Fruit fly (Drosophila melanogaster) whole organism, embryonic: Measurements from ENCODE around the gene Rchy1.

Source experiments
- Asciz ChIP-seq: fragments of 200-800 bp; sonication (Bioruptor generic); optimal IDR thresholded peaks from 2 replicates; lab custom pipeline; 2017; ENCODE audit warnings: missing biosample characterization, mild to moderate bottlenecking, missing genetic modification characterization, missing genetic modification reagents
- Bdp1 ChIP-seq: fragments of 200-800 bp; sonication (Bioruptor generic); optimal IDR thresholded peaks from 3 replicates; lab custom pipeline; 2016; ENCODE audit warnings: missing biosample characterization, missing genetic modification characterization
- Bgb ChIP-seq: fragments of 200-800 bp; sonication (Bioruptor generic); IDR thresholded peaks from 2 replicates; pipeline ENCODE4 v1.3.6; 2022; ENCODE audit warnings: missing biosample characterization, missing genetic modification characterization; ENCODE audit not compliant: partially characterized antibody
- Blimp-1 ChIP-seq: fragments of 200-800 bp; sonication (Bioruptor generic); optimal IDR thresholded peaks from 3 replicates; lab custom pipeline; 2018; ENCODE audit warnings: missing biosample characterization, missing genetic modification characterization, mild to moderate bottlenecking, moderate library complexity, missing genetic modification reagents
- CG10209 ChIP-seq: fragments of 200-800 bp; sonication (Bioruptor generic); optimal IDR thresholded peaks from 3 replicates; lab custom pipeline; 2017; ENCODE audit warnings: missing biosample characterization, mild to moderate bottlenecking, missing genetic modification characterization, missing genetic modification reagents
- CG1024 ChIP-seq: fragments of 200-800 bp; sonication (Bioruptor generic); IDR thresholded peaks from 2 replicates; pipeline ENCODE4 v1.3.6; 2022; ENCODE audit warnings: missing biosample characterization, missing genetic modification characterization
- CG12236 ChIP-seq: fragments of 200-800 bp; sonication (Bioruptor generic); optimal IDR thresholded peaks from 2 replicates; lab custom pipeline; 2016; ENCODE audit warnings: missing biosample characterization, missing genetic modification characterization
- CG12299 ChIP-seq: fragments of 200-800 bp; sonication (Bioruptor generic); optimal IDR thresholded peaks from 2 replicates; lab custom pipeline; 2018; ENCODE audit warnings: missing biosample characterization, mild to moderate bottlenecking, missing genetic modification characterization
- CG12391 ChIP-seq: fragments of 200-800 bp; sonication (Bioruptor generic); optimal IDR thresholded peaks from 3 replicates; lab custom pipeline; 2018; ENCODE audit warnings: missing biosample characterization, mild to moderate bottlenecking, missing genetic modification characterization, moderate library complexity
- CG14050 ChIP-seq: fragments of 200-800 bp; sonication (Bioruptor generic); IDR thresholded peaks from 3 replicates; pipeline ENCODE4 v1.3.6; 2022; ENCODE audit warnings: missing biosample characterization, missing genetic modification characterization
- CG14860 ChIP-seq: fragments of 200-800 bp; sonication (Bioruptor generic); IDR thresholded peaks from 3 replicates; pipeline ENCODE4 v1.3.6; 2022; ENCODE audit warnings: missing biosample characterization, missing genetic modification characterization; ENCODE audit not compliant: partially characterized antibody
- CG15269 ChIP-seq: fragments of 200-800 bp; sonication (Bioruptor generic); optimal IDR thresholded peaks from 2 replicates; lab custom pipeline; 2018; ENCODE audit warnings: missing biosample characterization, mild to moderate bottlenecking, missing genetic modification characterization, moderate library complexity
- CG15479 ChIP-seq: fragments of 200-800 bp; sonication (Bioruptor generic); optimal IDR thresholded peaks from 3 replicates; lab custom pipeline; 2019; ENCODE audit warnings: missing biosample characterization, mild to moderate bottlenecking, missing genetic modification characterization, moderate library complexity
- CG17186 ChIP-seq: fragments of 200-800 bp; sonication (Bioruptor generic); optimal IDR thresholded peaks from 3 replicates; lab custom pipeline; 2017; ENCODE audit warnings: missing biosample characterization, missing genetic modification reagents, missing genetic modification characterization
- CG17385 ChIP-seq: fragments of 200-800 bp; sonication (Bioruptor generic); optimal IDR thresholded peaks from 3 replicates; lab custom pipeline; 2018; ENCODE audit warnings: missing biosample characterization, mild to moderate bottlenecking, missing genetic modification characterization
- CG18262 ChIP-seq: fragments of 200-800 bp; optimal IDR thresholded peaks from 3 replicates; lab custom pipeline; 2019; ENCODE audit warnings: missing biosample characterization, mild to moderate bottlenecking, missing genetic modification characterization, moderate library complexity
- CG2712 ChIP-seq: fragments of 200-800 bp; optimal IDR thresholded peaks from 3 replicates; lab custom pipeline; 2019; ENCODE audit warnings: missing biosample characterization, mild to moderate bottlenecking, missing genetic modification characterization, moderate library complexity
- CG30403 ChIP-seq: fragments of 200-800 bp; sonication (Bioruptor generic); optimal IDR thresholded peaks from 3 replicates; lab custom pipeline; 2016; ENCODE audit warnings: missing biosample characterization, missing genetic modification characterization
- CG4360 ChIP-seq: fragments of 200-800 bp; sonication (Bioruptor generic); IDR thresholded peaks from 2 replicates; pipeline ENCODE4 v1.3.6; 2022; ENCODE audit warnings: missing biosample characterization, missing genetic modification characterization
- CG4404 ChIP-seq: fragments of 200-800 bp; sonication (Bioruptor generic); IDR thresholded peaks from 2 replicates; pipeline ENCODE4 v1.3.6; 2022; ENCODE audit warnings: missing biosample characterization, missing genetic modification characterization
- CG6765 ChIP-seq: fragments of 200-800 bp; sonication (Bioruptor generic); optimal IDR thresholded peaks from 3 replicates; lab custom pipeline; 2017; ENCODE audit warnings: missing biosample characterization, mild to moderate bottlenecking, missing genetic modification characterization
- CG7839 ChIP-seq: fragments of 200-800 bp; sonication (Bioruptor generic); optimal IDR thresholded peaks from 3 replicates; lab custom pipeline; 2018; ENCODE audit warnings: missing biosample characterization, mild to moderate bottlenecking, missing genetic modification characterization, moderate library complexity
- CG9817 ChIP-seq: fragments of 200-800 bp; sonication (Bioruptor generic); optimal IDR thresholded peaks from 2 replicates; lab custom pipeline; 2018; ENCODE audit warnings: missing biosample characterization, mild to moderate bottlenecking, missing genetic modification characterization, moderate library complexity
- CHES-1-like ChIP-seq: fragments of 200-800 bp; sonication (Bioruptor generic); optimal IDR thresholded peaks from 2 replicates; lab custom pipeline; 2016; ENCODE audit warnings: missing biosample characterization, missing genetic modification characterization
- D19A ChIP-seq: fragments of 200-800 bp; optimal IDR thresholded peaks from 3 replicates; lab custom pipeline; 2019; ENCODE audit warnings: missing biosample characterization, mild to moderate bottlenecking, missing genetic modification characterization, moderate library complexity
- Eip74EF ChIP-seq, 2 experiments: fragments of 200-800 bp in 1 of 2; fragments of >200 bp in 1 of 2; sonication (Bioruptor generic) in 1 of 2; optimal IDR thresholded peaks; 2 replicates each; lab custom pipeline; 2017 to 2019; ENCODE audit warnings: missing biosample characterization in 2 of 2, missing genetic modification characterization in 2 of 2, mild to moderate bottlenecking in 1 of 2, moderate library complexity in 1 of 2
- Elba2 ChIP-seq: fragments of 200-800 bp; sonication (Bioruptor generic); optimal IDR thresholded peaks from 3 replicates; lab custom pipeline; 2016; ENCODE audit warnings: missing biosample characterization, missing genetic modification characterization
- Fer2 ChIP-seq: fragments of 200-800 bp; sonication (Bioruptor generic); optimal IDR thresholded peaks from 2 replicates; lab custom pipeline; 2018; ENCODE audit warnings: missing biosample characterization, mild to moderate bottlenecking, missing genetic modification characterization, moderate library complexity
- GATAe ChIP-seq: fragments of 200-800 bp; sonication (Bioruptor generic); conservative IDR thresholded peaks from 2 replicates; pipeline ENCODE4 v1.3.6; 2022; ENCODE audit warnings: missing biosample characterization, missing genetic modification characterization
- Gsc ChIP-seq: fragments of 200-800 bp; sonication (Bioruptor generic); IDR thresholded peaks from 2 replicates; pipeline ENCODE4 v1.3.6; 2022; ENCODE audit warnings: missing biosample characterization, missing genetic modification characterization
- HmgD ChIP-seq: fragments of 200-800 bp; sonication (Bioruptor generic); optimal IDR thresholded peaks from 3 replicates; lab custom pipeline; 2016; ENCODE audit warnings: missing biosample characterization, missing genetic modification characterization
- Med ChIP-seq: fragments of 200-800 bp; sonication (Bioruptor generic); peaks from one replicate; lab custom pipeline; 2016; ENCODE audit warnings: missing biosample characterization, missing genetic modification characterization, mild to moderate bottlenecking, inconsistent platforms, moderate library complexity
- NC2α ChIP-seq: fragments of 200-800 bp; sonication (Bioruptor generic); optimal IDR thresholded peaks from 2 replicates; lab custom pipeline; 2016; ENCODE audit warnings: missing biosample characterization, missing genetic modification characterization
- Six4 ChIP-seq: fragments of 200-800 bp; sonication (Bioruptor generic); optimal IDR thresholded peaks from 2 replicates; lab custom pipeline; 2016; ENCODE audit warnings: missing biosample characterization, missing genetic modification characterization
- Sox102F ChIP-seq: fragments of 200-800 bp; sonication (Bioruptor generic); optimal IDR thresholded peaks from 2 replicates; lab custom pipeline; 2018; ENCODE audit warnings: missing biosample characterization, mild to moderate bottlenecking, missing genetic modification characterization, moderate library complexity
- ase ChIP-seq: fragments of 200-800 bp; sonication (Bioruptor generic); IDR thresholded peaks from 3 replicates; pipeline ENCODE4 v1.3.6; 2022; ENCODE audit warnings: missing biosample characterization, missing genetic modification characterization
- az2 ChIP-seq: fragments of 200-800 bp; sonication (Bioruptor generic); optimal IDR thresholded peaks from 3 replicates; lab custom pipeline; 2016; ENCODE audit warnings: missing biosample characterization, missing genetic modification characterization
- bowl ChIP-seq: fragments of 200-800 bp; sonication (Bioruptor generic); IDR thresholded peaks from 2 replicates; pipeline ENCODE4 v1.3.6; 2022; ENCODE audit warnings: missing biosample characterization, missing genetic modification characterization
- chinmo ChIP-seq: fragments of 200-800 bp; sonication (Bioruptor generic); IDR thresholded peaks from 4 replicates; pipeline ENCODE4 v1.3.6; 2022; ENCODE audit warnings: missing biosample characterization, missing genetic modification characterization; ENCODE audit not compliant: partially characterized antibody
- crp ChIP-seq, 2 experiments: fragments of 200-800 bp; sonication (Bioruptor generic); optimal IDR thresholded peaks; 2 replicates in 1 of 2; 3 replicates in 1 of 2; lab custom pipeline; 2017; ENCODE audit warnings: missing biosample characterization in 2 of 2, missing genetic modification characterization in 2 of 2, mild to moderate bottlenecking in 1 of 2, moderate library complexity in 1 of 2
- esg ChIP-seq: fragments of 200-800 bp; sonication (Bioruptor generic); conservative IDR thresholded peaks from 2 replicates; pipeline ENCODE4 v1.3.6; 2022; ENCODE audit warnings: missing biosample characterization, missing genetic modification characterization
- fd96Cb ChIP-seq: fragments of 200-800 bp; sonication (Bioruptor generic); optimal IDR thresholded peaks from 2 replicates; lab custom pipeline; 2018; ENCODE audit warnings: missing biosample characterization, mild to moderate bottlenecking, missing genetic modification characterization, moderate library complexity
- lab ChIP-seq: fragments of 200-800 bp; sonication (Bioruptor generic); optimal IDR thresholded peaks from 3 replicates; lab custom pipeline; 2017; ENCODE audit warnings: missing biosample characterization, missing genetic modification characterization, mild to moderate bottlenecking, moderate library complexity, missing genetic modification reagents
- maf-S ChIP-seq: fragments of 200-800 bp; sonication (Bioruptor generic); optimal IDR thresholded peaks from 2 replicates; lab custom pipeline; 2016; ENCODE audit warnings: missing biosample characterization, missing genetic modification characterization
- mirr ChIP-seq: fragments of 200-800 bp; sonication (Bioruptor generic); optimal IDR thresholded peaks from 3 replicates; lab custom pipeline; 2018; ENCODE audit warnings: missing biosample characterization, mild to moderate bottlenecking, missing genetic modification characterization
- sim ChIP-seq: fragments of 200-800 bp; sonication (Bioruptor generic); IDR thresholded peaks from 2 replicates; pipeline ENCODE4 v1.3.6; 2022; ENCODE audit warnings: missing biosample characterization, missing genetic modification characterization
- stwl ChIP-seq: fragments of 200-800 bp; sonication (Bioruptor generic); optimal IDR thresholded peaks from 3 replicates; lab custom pipeline; 2018; ENCODE audit warnings: missing biosample characterization, mild to moderate bottlenecking, missing genetic modification characterization, moderate library complexity
- usp ChIP-seq: fragments of >200 bp; optimal IDR thresholded peaks from 2 replicates; lab custom pipeline; 2017; ENCODE audit warnings: missing biosample characterization, missing genetic modification characterization

Rchy1 gene

dm6 chr2L:6471978-6472776 lies 6.7 kb upstream of the Rchy1 start (continued):
- TF ChIP-seq CG10209 = no peak
- peak; percentile 35 for TF ChIP-seq CG2712
- no peak for TF ChIP-seq HmgD (GFP tag; lab: Kevin White, UChicago)
- TF ChIP-seq Six4 (GFP tag; lab: Kevin White, UChicago) = no peak
- TF ChIP-seq az2 (GFP tag; lab: Kevin White, UChicago) = no peak
- peak; percentile 31 for TF ChIP-seq D19A (tag; lab: Kevin White, UChicago)
- no peak for TF ChIP-seq sim
- no peak for TF ChIP-seq CG14860 (GFP tag; lab: Robert Waterston, UW)
- TF ChIP-seq CG15269 (tag; lab: Kevin White, UChicago) = peak; percentile 47
- peak; percentile 31; the same call in 1 of the 2 replicates for TF ChIP-seq Bgb (GFP tag; lab: Robert Waterston, UW)
- peak; percentile 78; the same call in 2 of the 4 replicates for TF ChIP-seq chinmo (GFP tag; lab: Robert Waterston, UW)
- no peak for TF ChIP-seq CG12299 (tag; lab: Kevin White, UChicago)
- peak; percentile 36 for TF ChIP-seq mirr (GFP tag; lab: Kevin White, UChicago)
- TF ChIP-seq lab = peak; percentile 14
- TF ChIP-seq Gsc (GFP tag; lab: Robert Waterston, UW) = no peak
- peak; percentile 36 for TF ChIP-seq CG30403
- no peak for TF ChIP-seq bowl (GFP tag; lab: Robert Waterston, UW)
- TF ChIP-seq Asciz = no peak
- no peak for TF ChIP-seq NC2α (GFP tag; lab: Kevin White, UChicago)
- TF ChIP-seq CG14050 (GFP tag; lab: Robert Waterston, UW) = no peak
- TF ChIP-seq CG15479 = no peak
- TF ChIP-seq Sox102F (GFP tag; lab: Kevin White, UChicago) = peak; percentile 11
- no peak for TF ChIP-seq Fer2 (tag; lab: Kevin White, UChicago)
- TF ChIP-seq ase (GFP tag; lab: Robert Waterston, UW) = no peak
- TF ChIP-seq CG17186 (GFP tag; lab: Kevin White, UChicago) = no peak
- no peak for TF ChIP-seq GATAe (GFP tag; lab: Robert Waterston, UW)
- TF ChIP-seq CG4404 (GFP tag; lab: Robert Waterston, UW) = no peak
- no peak for TF ChIP-seq CG4360 (GFP tag; lab: Robert Waterston, UW)
- TF ChIP-seq CG6765 (GFP tag; lab: Kevin White, UChicago) = no peak
- peak; percentile 6 for TF ChIP-seq CG12391 (tag; lab: Kevin White, UChicago)
- peak in 1 of 2 experiments; percentile 2 for TF ChIP-seq Eip74EF (GFP tag; optimal IDR thresholded peaks at IDR 0.05; lab: Kevin White, UChicago)
- peak; percentile 68 for TF ChIP-seq Med (GFP tag; lab: Kevin White, UChicago)
- no peak for TF ChIP-seq usp (GFP tag; lab: Kevin White, UChicago)
- no peak for TF ChIP-seq CHES-1-like (GFP tag; lab: Kevin White, UChicago)
- TF ChIP-seq crp (GFP tag; optimal IDR thresholded peaks at IDR 0.05; lab: Kevin White, UChicago) = no peak
- TF ChIP-seq maf-S = no peak
- peak; percentile 10 for TF ChIP-seq CG18262
- TF ChIP-seq CG17385 (GFP tag; lab: Kevin White, UChicago) = no peak
- no peak for TF ChIP-seq Bdp1 (GFP tag; lab: Kevin White, UChicago)
- TF ChIP-seq Elba2 (GFP tag; lab: Kevin White, UChicago) = no peak
- 0 out of 2 replicates have a peak, but pooled peaks have one; percentile 27 for TF ChIP-seq esg (GFP tag; lab: Robert Waterston, UW)
- TF ChIP-seq stwl (tag; lab: Kevin White, UChicago) = no peak
- TF ChIP-seq Blimp-1 (GFP tag; lab: Kevin White, UChicago) = no peak
- peak; percentile 47 for TF ChIP-seq CG7839 (tag; lab: Kevin White, UChicago)
- TF ChIP-seq CG1024 (GFP tag; lab: Robert Waterston, UW) = no peak
- TF ChIP-seq CG12236 = no peak
- no peak for TF ChIP-seq CG9817
- no peak for TF ChIP-seq fd96Cb (tag; lab: Kevin White, UChicago)
